Worm (Caenorhabditis elegans) whole organism, dauer: ENCODE results near the gene rfip-1.

Experiments
- unc-62 ChIP-seq: sonication (generic microtip); optimal IDR thresholded peaks from 2 replicates; lab custom pipeline; 2017; ENCODE audit warnings: missing biosample characterization, missing genetic modification reagents, missing genetic modification characterization

Gene rfip-1

ce11 chrII:5884252-5884651 is at the start of gene rfip-1:
Gene rfip-1, plus strand, starts transcription at chrII:5884552.
- TF ChIP-seq unc-62, result no peak

- no peak for TF ChIP-seq unc-62
Measured at ce11 chrII:5835146-5835545, 49.2 kb upstream of the rfip-1 start.

ce11 chrII:5836153-5836719 is 48.1 kb upstream of the rfip-1 start, which contains the start of gene fzo-1:
Gene fzo-1, minus strand, starts transcription at chrII:5836203.
- TF ChIP-seq unc-62, result no peak

- TF ChIP-seq unc-62, result no peak
Measured at ce11 chrII:5838453-5838852, 45.9 kb upstream of the rfip-1 start, which contains the start of gene ZK1248.15. Gene ZK1248.15, minus strand, starts transcription at chrII:5838553.

ce11 chrII:5839227-5839626 is 45.1 kb upstream of the rfip-1 start, which contains the start of gene ZK1248.19:
Gene ZK1248.19, minus strand, starts transcription at chrII:5839414.
- TF ChIP-seq unc-62, result no peak

ce11 chrII:5841053-5841547 is 43.3 kb upstream of the rfip-1 start, which contains the start of gene lec-5:
Gene lec-5, minus strand, starts transcription at chrII:5841103.
- no peak for TF ChIP-seq unc-62

- TF ChIP-seq unc-62, result no peak
Measured at ce11 chrII:5841866-5842265, 42.5 kb upstream of the rfip-1 start, which contains the start of gene nep-25. Gene nep-25, plus strand, starts transcription at chrII:5842240.

- TF ChIP-seq unc-62, result peak; percentile 52
Measured at ce11 chrII:5844694-5845129, 39.6 kb upstream of the rfip-1 start.

- no peak for TF ChIP-seq unc-62
Measured at ce11 chrII:5845441-5845840, 38.9 kb upstream of the rfip-1 start, which contains the start of the genes ZK1248.17 and H41C03.3. Gene ZK1248.17, minus strand, starts transcription at chrII:5845541. Gene H41C03.3, plus strand, starts transcription at chrII:5845777.

- TF ChIP-seq unc-62, result no peak
Measured at ce11 chrII:5846181-5846580, 38.2 kb upstream of the rfip-1 start.

ce11 chrII:5852007-5852406 is 32.3 kb upstream of the rfip-1 start, which contains the start of gene H41C03.2:
Gene H41C03.2, minus strand, starts transcription at chrII:5852107.
- TF ChIP-seq unc-62, result no peak

- no peak for TF ChIP-seq unc-62
Measured at ce11 chrII:5853261-5853660, 31.1 kb upstream of the rfip-1 start.

- TF ChIP-seq unc-62, result no peak
Measured at ce11 chrII:5854122-5854521, 30.2 kb upstream of the rfip-1 start, which contains the start of gene H41C03.1. Gene H41C03.1, plus strand, starts transcription at chrII:5854422.

- no peak for TF ChIP-seq unc-62
Measured at ce11 chrII:5858322-5858721, 26.0 kb upstream of the rfip-1 start, which contains the start of gene F55C12.4. Gene F55C12.4, minus strand, starts transcription at chrII:5858422.

ce11 chrII:5860621-5861020 is 23.7 kb upstream of the rfip-1 start:
- no peak for TF ChIP-seq unc-62

ce11 chrII:5863893-5864292 is 20.5 kb upstream of the rfip-1 start, which contains the start of gene tag-234:
Gene tag-234, plus strand, starts transcription at chrII:5864193.
- TF ChIP-seq unc-62, result no peak

ce11 chrII:5865405-5866308 is 18.7 kb upstream of the rfip-1 start, which contains the start of gene F55C12.19:
Gene F55C12.19, plus strand, starts transcription at chrII:5866139.
- no peak for TF ChIP-seq unc-62
